Fruit fly (Drosophila melanogaster) whole organism, embryonic: ENCODE data around the gene ZAP3.
A peak's percentile ranks its signal among the peaks of the same experiment; 100 is the strongest.

Experiments
- Abd-B ChIP-seq: fragments of 200-800 bp; sonication (Bioruptor generic); optimal IDR thresholded peaks from 2 replicates; lab custom pipeline; 2018; ENCODE audit warnings: missing biosample characterization, mild to moderate bottlenecking, missing genetic modification characterization, moderate library complexity
- Aef1 ChIP-seq: fragments of 200-800 bp; sonication (Bioruptor generic); IDR thresholded peaks from 3 replicates; pipeline ENCODE4 v1.3.6; 2022; ENCODE audit warnings: missing biosample characterization, missing genetic modification characterization
- Atf3 ChIP-seq: fragments of 200-800 bp; sonication (Bioruptor generic); optimal IDR thresholded peaks from 3 replicates; lab custom pipeline; 2016; ENCODE audit warnings: missing biosample characterization, missing genetic modification characterization
- B-H1 ChIP-seq: fragments of 200-800 bp; sonication (Bioruptor generic); IDR thresholded peaks from 3 replicates; pipeline ENCODE4 v1.3.6; 2022; ENCODE audit warnings: missing biosample characterization, missing genetic modification characterization
- Bgb ChIP-seq: fragments of 200-800 bp; sonication (Bioruptor generic); IDR thresholded peaks from 2 replicates; pipeline ENCODE4 v1.3.6; 2022; ENCODE audit warnings: missing biosample characterization, missing genetic modification characterization; ENCODE audit not compliant: partially characterized antibody
- C15 ChIP-seq: fragments of 200-800 bp; sonication (Bioruptor generic); IDR thresholded peaks from 3 replicates; pipeline ENCODE4 v1.3.6; 2022; ENCODE audit warnings: missing biosample characterization, missing genetic modification characterization
- CG10431 ChIP-seq: fragments of 200-800 bp; sonication (Bioruptor generic); optimal IDR thresholded peaks from 3 replicates; lab custom pipeline; 2018; ENCODE audit warnings: missing biosample characterization, mild to moderate bottlenecking, missing genetic modification characterization
- CG10462 ChIP-seq: fragments of 200-800 bp; sonication (Bioruptor generic); optimal IDR thresholded peaks from 2 replicates; lab custom pipeline; 2016; ENCODE audit warnings: missing biosample characterization, missing genetic modification characterization
- CG10565 ChIP-seq: fragments of 200-800 bp; sonication (Bioruptor generic); optimal IDR thresholded peaks from 3 replicates; lab custom pipeline; 2016; ENCODE audit warnings: missing biosample characterization, mild to moderate bottlenecking, missing genetic modification characterization
- CG15601 ChIP-seq: fragments of 200-800 bp; sonication (Bioruptor generic); optimal IDR thresholded peaks from 3 replicates; lab custom pipeline; 2019; ENCODE audit warnings: missing biosample characterization, mild to moderate bottlenecking, missing genetic modification characterization, moderate library complexity
- CG16779 ChIP-seq: fragments of 200-800 bp; sonication (Bioruptor generic); IDR thresholded peaks from 2 replicates; pipeline ENCODE4 v1.3.6; 2022; ENCODE audit warnings: missing biosample characterization, missing genetic modification characterization
- CG17912 ChIP-seq: fragments of 200-800 bp; sonication (Bioruptor generic); optimal IDR thresholded peaks from 2 replicates; lab custom pipeline; 2018; ENCODE audit warnings: missing biosample characterization, mild to moderate bottlenecking, missing genetic modification characterization
- CG1792 ChIP-seq: fragments of 200-800 bp; sonication (Bioruptor generic); optimal IDR thresholded peaks from 2 replicates; lab custom pipeline; 2016; ENCODE audit warnings: missing biosample characterization, missing genetic modification characterization
- CG2678 ChIP-seq: fragments of 200-800 bp; sonication (Bioruptor generic); optimal IDR thresholded peaks from 3 replicates; lab custom pipeline; 2019; ENCODE audit warnings: missing biosample characterization, mild to moderate bottlenecking, missing genetic modification characterization, moderate library complexity
- CG3281 ChIP-seq: fragments of 200-800 bp; sonication (Bioruptor generic); optimal IDR thresholded peaks from 3 replicates; lab custom pipeline; 2017; ENCODE audit warnings: missing biosample characterization, mild to moderate bottlenecking, missing genetic modification characterization
- CG43689 ChIP-seq: fragments of 200-800 bp; sonication (Bioruptor generic); IDR thresholded peaks from 2 replicates; pipeline ENCODE4 v1.3.6; 2022; ENCODE audit warnings: missing biosample characterization, missing genetic modification characterization
- CG6765 ChIP-seq: fragments of 200-800 bp; sonication (Bioruptor generic); optimal IDR thresholded peaks from 3 replicates; lab custom pipeline; 2017; ENCODE audit warnings: missing biosample characterization, mild to moderate bottlenecking, missing genetic modification characterization
- CG6854 ChIP-seq: fragments of 200-800 bp; sonication (Bioruptor generic); optimal IDR thresholded peaks from 3 replicates; lab custom pipeline; 2017; ENCODE audit warnings: missing biosample characterization, mild to moderate bottlenecking, missing genetic modification characterization
- CG7556 ChIP-seq: fragments of 200-800 bp; sonication (Bioruptor generic); optimal IDR thresholded peaks from 2 replicates; lab custom pipeline; 2017; ENCODE audit warnings: missing biosample characterization, mild to moderate bottlenecking, missing genetic modification characterization
- CG8359 ChIP-seq: fragments of 200-800 bp; sonication (Bioruptor generic); optimal IDR thresholded peaks from 2 replicates; lab custom pipeline; 2017; ENCODE audit warnings: missing biosample characterization, mild to moderate bottlenecking, missing genetic modification characterization, borderline replicate concordance
- CG9437 ChIP-seq: fragments of 200-800 bp; sonication (Bioruptor generic); optimal IDR thresholded peaks from 2 replicates; lab custom pipeline; 2018; ENCODE audit warnings: missing biosample characterization, mild to moderate bottlenecking, missing genetic modification characterization
- Chrac-16 ChIP-seq: fragments of 200-800 bp; sonication (Bioruptor generic); optimal IDR thresholded peaks from 3 replicates; lab custom pipeline; 2016; ENCODE audit warnings: missing biosample characterization, missing genetic modification characterization
- D19B ChIP-seq: fragments of 200-800 bp; sonication (Bioruptor generic); optimal IDR thresholded peaks from 2 replicates; lab custom pipeline; 2017; ENCODE audit warnings: missing biosample characterization, mild to moderate bottlenecking, missing genetic modification characterization
- Deaf1 ChIP-seq: fragments of 200-800 bp; optimal IDR thresholded peaks from 3 replicates; lab custom pipeline; 2019; ENCODE audit warnings: missing biosample characterization, mild to moderate bottlenecking, missing genetic modification characterization, moderate library complexity
- Doc3 ChIP-seq: fragments of 200-800 bp; sonication (Bioruptor generic); IDR thresholded peaks from 3 replicates; pipeline ENCODE4 v1.3.6; 2022; ENCODE audit warnings: missing biosample characterization, missing genetic modification characterization; ENCODE audit not compliant: partially characterized antibody
- Gsc ChIP-seq: fragments of 200-800 bp; sonication (Bioruptor generic); IDR thresholded peaks from 2 replicates; pipeline ENCODE4 v1.3.6; 2022; ENCODE audit warnings: missing biosample characterization, missing genetic modification characterization
- H15 ChIP-seq: fragments of 200-800 bp; sonication (Bioruptor generic); IDR thresholded peaks from 3 replicates; pipeline ENCODE4 v1.3.6; 2022; ENCODE audit warnings: missing biosample characterization, missing genetic modification characterization
- Hr78 ChIP-seq, 2 experiments: fragments of 200-800 bp in 1 of 2; fragments of >200 bp in 1 of 2; sonication (Bioruptor generic) in 1 of 2; optimal IDR thresholded peaks; 2 replicates each; lab custom pipeline; 2017 to 2019; ENCODE audit warnings: missing biosample characterization in 2 of 2, missing genetic modification characterization in 2 of 2, mild to moderate bottlenecking in 1 of 2, moderate library complexity in 1 of 2
- Lpt ChIP-seq: fragments of >200 bp; optimal IDR thresholded peaks from 2 replicates; lab custom pipeline; 2018; ENCODE audit warnings: missing biosample characterization, missing genetic modification characterization
- NC2β ChIP-seq: fragments of 200-800 bp; sonication (Bioruptor generic); optimal IDR thresholded peaks from 2 replicates; lab custom pipeline; 2016; ENCODE audit warnings: missing biosample characterization, missing genetic modification characterization
- Ravus ChIP-seq: fragments of 200-800 bp; sonication (Bioruptor generic); IDR thresholded peaks from 2 replicates; pipeline ENCODE4 v1.3.6; 2022; ENCODE audit warnings: missing biosample characterization, missing genetic modification characterization
- Trl ChIP-seq, 3 experiments: fragments of >200 bp in 2 of 3; fragments of 200-800 bp in 1 of 3; sonication (Bioruptor generic) in 1 of 3; optimal IDR thresholded peaks; 2 replicates in 1 of 3; 3 replicates in 2 of 3; lab custom pipeline; 2016 to 2017; ENCODE audit warnings: missing biosample characterization in 1 of 3, missing genetic modification characterization in 1 of 3
- Usf ChIP-seq: fragments of 200-800 bp; sonication (Bioruptor generic); optimal IDR thresholded peaks from 2 replicates; lab custom pipeline; 2017; ENCODE audit warnings: missing genotype, missing biosample characterization, missing genetic modification characterization
- bab2 ChIP-seq: fragments of 200-800 bp; sonication (Bioruptor generic); optimal IDR thresholded peaks from 2 replicates; lab custom pipeline; 2016; ENCODE audit warnings: missing biosample characterization, missing genetic modification characterization
- cg ChIP-seq: fragments of 200-800 bp; sonication (Bioruptor generic); optimal IDR thresholded peaks from 3 replicates; lab custom pipeline; 2019; ENCODE audit warnings: missing biosample characterization, mild to moderate bottlenecking, missing genetic modification characterization, moderate library complexity
- dysf ChIP-seq: fragments of 200-800 bp; sonication (Bioruptor generic); IDR thresholded peaks from 3 replicates; pipeline ENCODE4 v1.3.6; 2022; ENCODE audit warnings: missing biosample characterization, missing genetic modification characterization
- exex ChIP-seq: fragments of 200-800 bp; sonication (Bioruptor generic); optimal IDR thresholded peaks from 4 replicates; lab custom pipeline; 2018; ENCODE audit warnings: missing biosample characterization, mild to moderate bottlenecking, missing genetic modification characterization, moderate library complexity
- eyg ChIP-seq: fragments of 200-800 bp; sonication (Bioruptor generic); optimal IDR thresholded peaks from 3 replicates; lab custom pipeline; 2016; ENCODE audit warnings: missing biosample characterization, missing genetic modification characterization
- ham ChIP-seq: fragments of 200-800 bp; sonication (Bioruptor generic); IDR thresholded peaks from 2 replicates; pipeline ENCODE4 v1.3.6; 2022; ENCODE audit warnings: missing biosample characterization, missing genetic modification characterization
- luna ChIP-seq: fragments of 200-800 bp; sonication (Bioruptor generic); optimal IDR thresholded peaks from 2 replicates; lab custom pipeline; 2016; ENCODE audit warnings: missing biosample characterization, missing genetic modification characterization
- mam ChIP-seq: fragments of 200-800 bp; sonication (Bioruptor generic); optimal IDR thresholded peaks from 3 replicates; lab custom pipeline; 2016; ENCODE audit warnings: missing biosample characterization, missing genetic modification characterization
- nerfin-2 ChIP-seq: fragments of 200-800 bp; sonication (Bioruptor generic); IDR thresholded peaks from 2 replicates; pipeline ENCODE4 v1.3.6; 2022; ENCODE audit warnings: missing biosample characterization, missing genetic modification characterization; ENCODE audit not compliant: partially characterized antibody
- ro ChIP-seq: fragments of 200-800 bp; sonication (Bioruptor generic); IDR thresholded peaks from 2 replicates; pipeline ENCODE4 v1.3.6; 2022; ENCODE audit warnings: missing biosample characterization, missing genetic modification characterization
- so ChIP-seq: fragments of 200-800 bp; sonication (Bioruptor generic); IDR thresholded peaks from 3 replicates; pipeline ENCODE4 v1.3.6; 2022; ENCODE audit warnings: missing biosample characterization, missing genetic modification characterization
- sqz ChIP-seq: fragments of 200-800 bp; sonication (Bioruptor generic); optimal IDR thresholded peaks from 3 replicates; lab custom pipeline; 2018; ENCODE audit warnings: missing biosample characterization, mild to moderate bottlenecking, missing genetic modification characterization
- tna ChIP-seq: fragments of 200-800 bp; sonication (Bioruptor generic); IDR thresholded peaks from 2 replicates; pipeline ENCODE4 v1.3.6; 2022; ENCODE audit warnings: missing biosample characterization, missing genetic modification characterization; ENCODE audit not compliant: partially characterized antibody
- ttk ChIP-seq: fragments of 200-800 bp; sonication (Bioruptor generic); IDR thresholded peaks from 2 replicates; pipeline ENCODE4 v2.1.2; 2022; ENCODE audit warnings: missing biosample characterization, missing genetic modification characterization
- vnd ChIP-seq: fragments of 200-800 bp; sonication (Bioruptor generic); IDR thresholded peaks from 3 replicates; pipeline ENCODE4 v1.3.6; 2022; ENCODE audit warnings: missing biosample characterization, missing genetic modification characterization; ENCODE audit not compliant: partially characterized antibody

ZAP3 gene

dm6 chrX:10088023-10088913 is 6.0 kb upstream of the ZAP3 start (continued):
- TF ChIP-seq Ravus (GFP tag; lab: Robert Waterston, UW) (peak; percentile 18), Doc3 (GFP tag; lab: Robert Waterston, UW) (no peak), mam (GFP tag; lab: Kevin White, UChicago) (peak; percentile 2), so (GFP tag; lab: Robert Waterston, UW) (0 out of 3 replicates have a peak, but pooled peaks have one; percentile 46), cg (GFP tag; lab: Kevin White, UChicago) (no peak), CG10565 (GFP tag; lab: Kevin White, UChicago) (no peak), ttk (GFP tag; lab: Robert Waterston, UW) (peak; percentile 28; the same call in 1 of the 2 replicates), CG3281 (GFP tag; lab: Kevin White, UChicago) (peak; percentile 43), C15 (GFP tag; lab: Robert Waterston, UW) (no peak), Trl (optimal IDR thresholded peaks at IDR 0.05; lab: Kevin White, UChicago) (no peak), Trl (GFP tag; optimal IDR thresholded peaks at IDR 0.05; lab: Kevin White, UChicago) (peak; percentile 22), CG2678 (peak; percentile 57), CG6765 (GFP tag; lab: Kevin White, UChicago) (no peak), vnd (no peak), Aef1 (GFP tag; lab: Robert Waterston, UW) (peak; percentile 62; the same call in 2 of the 3 replicates), Bgb (GFP tag; lab: Robert Waterston, UW) (no peak), Gsc (GFP tag; lab: Robert Waterston, UW) (no peak; the same call in 1 of the 2 replicates), tna (GFP tag; lab: Robert Waterston, UW) (no peak), CG16779 (GFP tag; lab: Robert Waterston, UW) (no peak), exex (no peak), CG9437 (GFP tag; lab: Kevin White, UChicago) (peak; percentile 5), CG7556 (GFP tag; lab: Kevin White, UChicago) (peak; percentile 65), ro (GFP tag; lab: Robert Waterston, UW) (no peak), H15 (GFP tag; lab: Robert Waterston, UW) (peak; percentile 58; the same call in 2 of the 3 replicates), dysf (GFP tag; lab: Robert Waterston, UW) (peak; percentile 71), Lpt (GFP tag; lab: Kevin White, UChicago) (no peak), Abd-B (GFP tag; lab: Kevin White, UChicago) (peak; percentile 25), luna (no peak), B-H1 (GFP tag; lab: Robert Waterston, UW) (peak; percentile 38; the same call in 2 of the 3 replicates), nerfin-2 (GFP tag; lab: Robert Waterston, UW) (no peak), CG1792 (GFP tag; lab: Kevin White, UChicago) (peak; percentile 1), CG10431 (GFP tag; lab: Kevin White, UChicago) (peak; percentile 55), CG17912 (GFP tag; lab: Kevin White, UChicago) (no peak), Deaf1 (tag; lab: Kevin White, UChicago) (no peak), Atf3 (GFP tag; lab: Kevin White, UChicago) (peak; percentile 24), sqz (GFP tag; lab: Kevin White, UChicago) (no peak), CG6854 (GFP tag; lab: Kevin White, UChicago) (no peak), CG10462 (GFP tag; lab: Kevin White, UChicago) (no peak), eyg (GFP tag; lab: Kevin White, UChicago) (no peak), ham (no peak), Chrac-16 (GFP tag; lab: Kevin White, UChicago) (peak; percentile 71), bab2 (GFP tag; lab: Kevin White, UChicago) (peak; percentile 11), CG43689 (GFP tag; lab: Robert Waterston, UW) (peak; percentile 48; the same call in 1 of the 2 replicates), NC2β (peak; percentile 38), D19B (GFP tag; lab: Kevin White, UChicago) (no peak), Usf (peak; percentile 31), CG8359 (GFP tag; lab: Kevin White, UChicago) (peak; percentile 56), CG15601 (tag; lab: Kevin White, UChicago) (peak; percentile 32), Hr78 (GFP tag; optimal IDR thresholded peaks at IDR 0.05; lab: Kevin White, UChicago) (peak in 1 of 2 experiments; percentile 40)
